Worm (Caenorhabditis elegans) whole organism, mixed stage, embryonic: ENCODE results near the gene wht-8.

Experiments
- blmp-1 ChIP-seq: fragments of 150-350 bp; optimal IDR thresholded peaks from 2 replicates; lab custom pipeline; 2014; ENCODE audit warnings: missing biosample characterization, missing genetic modification characterization
- hlh-1 ChIP-seq: fragments of 150-350 bp; optimal IDR thresholded peaks from 2 replicates; lab custom pipeline; 2014; ENCODE audit warnings: missing biosample characterization, missing genetic modification reagents, missing genetic modification characterization
- snpc-4 ChIP-seq: fragments of 150-350 bp; optimal IDR thresholded peaks from 2 replicates; lab custom pipeline; 2014; ENCODE audit warnings: missing biosample characterization, missing genetic modification characterization

DNA sequence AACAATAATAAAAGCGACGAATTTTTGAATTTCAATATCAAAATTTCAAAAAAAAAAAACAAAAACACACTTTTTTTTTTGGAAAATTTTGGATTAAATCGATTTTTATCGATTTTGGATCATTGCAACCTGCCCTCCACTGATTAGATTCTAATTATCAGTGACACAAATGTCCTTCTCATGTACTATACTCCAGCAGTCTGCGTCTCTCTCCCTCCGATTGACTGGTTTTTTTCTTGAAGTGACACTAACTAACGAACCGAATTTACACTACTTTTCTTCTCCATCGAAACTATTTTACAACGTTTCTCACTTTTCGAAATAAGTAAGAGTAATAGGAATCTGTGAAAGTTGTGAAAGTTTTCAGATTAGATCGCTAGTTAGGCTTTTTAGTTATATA, 22.2 kb downstream of the wht-8 start:
- TF ChIP-seq snpc-4 (tag; lab: Kevin White, UChicago): no peak
- no peak for TF ChIP-seq hlh-1 (tag; lab: Kevin White, UChicago)
- TF ChIP-seq blmp-1 (tag; lab: Kevin White, UChicago): no peak
